Worm (Caenorhabditis elegans) whole organism, L2 larva: Measurements from ENCODE around the gene fipr-5.
A peak's percentile ranks its signal among the peaks of the same experiment; 100 is the strongest.

Experiments
- fos-1 ChIP-seq: fragments of 150-350 bp; optimal IDR thresholded peaks from 2 replicates; lab custom pipeline; 2014; ENCODE audit warnings: missing biosample characterization, missing genetic modification characterization
- gmeb-1 ChIP-seq: fragments of 150-350 bp; optimal IDR thresholded peaks from 2 replicates; lab custom pipeline; 2014; ENCODE audit warnings: missing biosample characterization, missing genetic modification characterization
- nhr-237 ChIP-seq: fragments of 150-350 bp; optimal IDR thresholded peaks from 2 replicates; lab custom pipeline; 2014; ENCODE audit warnings: missing biosample characterization, missing genetic modification characterization
- nhr-25 ChIP-seq: fragments of 150-350 bp; sonication (generic microtip); optimal IDR thresholded peaks from 3 replicates; lab custom pipeline; 2014; ENCODE audit warnings: missing biosample characterization, missing genetic modification characterization
- snpc-4 ChIP-seq: fragments of 150-350 bp; optimal IDR thresholded peaks from 2 replicates; lab custom pipeline; 2014; ENCODE audit warnings: missing biosample characterization, missing genetic modification characterization
- unc-62 ChIP-seq: fragments of 150-350 bp; optimal IDR thresholded peaks from 2 replicates; lab custom pipeline; 2014; ENCODE audit warnings: missing biosample characterization, missing genetic modification reagents, missing genetic modification characterization

ce11 chrV:10174632-10175075 is 46.6 kb downstream of the fipr-5 start:
- TF ChIP-seq nhr-237 (tag; lab: Kevin White, UChicago) = no peak
- TF ChIP-seq nhr-25 (tag; lab: Kevin White, UChicago) = no peak
- TF ChIP-seq unc-62 = no peak
- TF ChIP-seq snpc-4 (tag; lab: Kevin White, UChicago) = peak; percentile 46
- no peak for TF ChIP-seq gmeb-1 (tag; lab: Kevin White, UChicago)
- TF ChIP-seq fos-1 (tag; lab: Kevin White, UChicago) = peak; percentile 39
